Fruit fly (Drosophila melanogaster) whole organism, prepupa: Measurements from ENCODE around the gene skd.
A peak's percentile ranks its signal among the peaks of the same experiment; 100 is the strongest.

Source experiments
- Blimp-1 ChIP-seq: fragments of 200-800 bp; sonication (Bioruptor generic); optimal IDR thresholded peaks from 3 replicates; lab custom pipeline; 2017; ENCODE audit warnings: missing biosample characterization, missing genetic modification characterization, mild to moderate bottlenecking, moderate library complexity, missing genetic modification reagents
- CG10669 ChIP-seq: fragments of 200-800 bp; sonication (Bioruptor generic); optimal IDR thresholded peaks from 3 replicates; lab custom pipeline; 2018; ENCODE audit warnings: missing biosample characterization, mild to moderate bottlenecking, missing genetic modification characterization, moderate library complexity
- CG11762 ChIP-seq: fragments of 200-800 bp; sonication (Bioruptor generic); optimal IDR thresholded peaks from 3 replicates; lab custom pipeline; 2016; ENCODE audit warnings: missing biosample characterization, missing genetic modification characterization; ENCODE audit not compliant: insufficient read depth
- CG15336 ChIP-seq: fragments of 200-800 bp; sonication (Bioruptor generic); IDR thresholded peaks from 2 replicates; pipeline ENCODE4 v1.3.6; 2022; ENCODE audit warnings: missing biosample characterization, missing genetic modification characterization
- CG16779 ChIP-seq: fragments of 200-800 bp; sonication (Bioruptor generic); optimal IDR thresholded peaks from 3 replicates; lab custom pipeline; 2017; ENCODE audit warnings: missing biosample characterization, mild to moderate bottlenecking, missing genetic modification characterization
- CG3032 ChIP-seq: fragments of 200-800 bp; optimal IDR thresholded peaks from 2 replicates; lab custom pipeline; 2019; ENCODE audit warnings: missing biosample characterization, mild to moderate bottlenecking, missing genetic modification characterization, moderate library complexity
- CG32006 ChIP-seq: fragments of 200-800 bp; sonication (Bioruptor generic); optimal IDR thresholded peaks from 3 replicates; lab custom pipeline; 2017; ENCODE audit warnings: missing biosample characterization, mild to moderate bottlenecking, missing genetic modification characterization
- CG3919 ChIP-seq: fragments of 200-800 bp; sonication (Bioruptor generic); optimal IDR thresholded peaks from 3 replicates; lab custom pipeline; 2016; ENCODE audit warnings: missing biosample characterization, missing genetic modification characterization
- CG4318 ChIP-seq: fragments of 200-800 bp; sonication (Bioruptor generic); optimal IDR thresholded peaks from 3 replicates; lab custom pipeline; 2017; ENCODE audit warnings: missing biosample characterization, mild to moderate bottlenecking, missing genetic modification characterization
- CG6163 ChIP-seq: fragments of 200-800 bp; sonication (Bioruptor generic); IDR thresholded peaks from 3 replicates; pipeline ENCODE4 v1.3.6; 2022; ENCODE audit warnings: missing biosample characterization, missing genetic modification characterization
- CG6792 ChIP-seq: fragments of 200-800 bp; sonication (Bioruptor generic); optimal IDR thresholded peaks from 3 replicates; lab custom pipeline; 2016; ENCODE audit warnings: missing biosample characterization, missing genetic modification characterization
- CG6808 ChIP-seq: fragments of 200-800 bp; sonication (Bioruptor generic); optimal IDR thresholded peaks from 3 replicates; lab custom pipeline; 2017; ENCODE audit warnings: missing biosample characterization, missing genetic modification characterization, mild to moderate bottlenecking, moderate library complexity, missing genetic modification reagents
- CG6854 ChIP-seq: fragments of 200-800 bp; sonication (Bioruptor generic); optimal IDR thresholded peaks from 2 replicates; lab custom pipeline; 2017; ENCODE audit warnings: missing biosample characterization, mild to moderate bottlenecking, missing genetic modification characterization
- CG8119 ChIP-seq: fragments of 200-800 bp; sonication (Bioruptor generic); IDR thresholded peaks from 3 replicates; pipeline ENCODE4 v1.3.6; 2022; ENCODE audit warnings: missing biosample characterization, missing genetic modification characterization
- CG9139 ChIP-seq: fragments of 200-800 bp; sonication (Bioruptor generic); optimal IDR thresholded peaks from 3 replicates; lab custom pipeline; 2017; ENCODE audit warnings: missing biosample characterization, mild to moderate bottlenecking, missing genetic modification characterization
- Eip75B ChIP-seq: fragments of 200-800 bp; sonication (Bioruptor generic); optimal IDR thresholded peaks from 3 replicates; lab custom pipeline; 2016; ENCODE audit warnings: missing biosample characterization, missing genetic modification characterization
- Eip78C ChIP-seq: fragments of 200-800 bp; sonication (Bioruptor generic); peaks from one replicate; lab custom pipeline; 2016; ENCODE audit warnings: missing biosample characterization, missing genetic modification characterization
- Ets21C ChIP-seq: fragments of 200-800 bp; sonication (Bioruptor generic); optimal IDR thresholded peaks from 3 replicates; lab custom pipeline; 2016; ENCODE audit warnings: missing biosample characterization, missing genetic modification characterization
- Ets96B ChIP-seq: fragments of 200-800 bp; optimal IDR thresholded peaks from 2 replicates; lab custom pipeline; 2019; ENCODE audit warnings: missing biosample characterization, mild to moderate bottlenecking, missing genetic modification characterization, moderate library complexity
- Hr38 ChIP-seq: sonication (Bioruptor generic); optimal IDR thresholded peaks from 2 replicates; lab custom pipeline; 2016; ENCODE audit warnings: missing biosample characterization, missing genetic modification characterization
- Hr4 ChIP-seq: fragments of 200-800 bp; sonication (Bioruptor generic); optimal IDR thresholded peaks from 3 replicates; lab custom pipeline; 2016; ENCODE audit warnings: missing biosample characterization, missing genetic modification characterization
- Lpt ChIP-seq: fragments of 200-800 bp; sonication (Bioruptor generic); optimal IDR thresholded peaks from 3 replicates; lab custom pipeline; 2016; ENCODE audit warnings: missing biosample characterization, missing genetic modification characterization
- Met ChIP-seq: fragments of 200-800 bp; sonication (Bioruptor generic); optimal IDR thresholded peaks from 3 replicates; lab custom pipeline; 2016; ENCODE audit warnings: missing biosample characterization, missing genetic modification characterization
- Smox ChIP-seq: fragments of 200-800 bp; sonication (Bioruptor generic); optimal IDR thresholded peaks from 3 replicates; lab custom pipeline; 2016; ENCODE audit warnings: missing biosample characterization, missing genetic modification characterization
- Sox14 ChIP-seq: fragments of 200-800 bp; sonication (Bioruptor generic); optimal IDR thresholded peaks from 3 replicates; lab custom pipeline; 2016; ENCODE audit warnings: missing biosample characterization, missing genetic modification characterization
- Sox15 ChIP-seq: fragments of 200-800 bp; sonication (Bioruptor generic); optimal IDR thresholded peaks from 3 replicates; lab custom pipeline; 2016; ENCODE audit warnings: missing biosample characterization, missing genetic modification characterization
- cyc ChIP-seq: fragments of 200-800 bp; sonication (Bioruptor generic); optimal IDR thresholded peaks from 3 replicates; lab custom pipeline; 2016; ENCODE audit warnings: missing biosample characterization, missing genetic modification characterization
- dsx ChIP-seq: fragments of 200-800 bp; optimal IDR thresholded peaks from 3 replicates; lab custom pipeline; 2019; ENCODE audit warnings: missing biosample characterization, mild to moderate bottlenecking, missing genetic modification characterization, moderate library complexity; ENCODE audit not compliant: poor library complexity, severe bottlenecking
- eg ChIP-seq: fragments of 200-800 bp; sonication (Bioruptor generic); IDR thresholded peaks from 3 replicates; pipeline ENCODE4 v1.3.6; 2022; ENCODE audit warnings: missing biosample characterization, missing genetic modification characterization
- fd85E ChIP-seq: fragments of 200-800 bp; sonication (Bioruptor generic); optimal IDR thresholded peaks from 3 replicates; lab custom pipeline; 2016; ENCODE audit warnings: missing biosample characterization, missing genetic modification characterization
- lz ChIP-seq: fragments of 200-800 bp; sonication (Bioruptor generic); optimal IDR thresholded peaks from 3 replicates; lab custom pipeline; 2016; ENCODE audit warnings: missing biosample characterization, missing genetic modification characterization
- net ChIP-seq: fragments of 200-800 bp; sonication (Bioruptor generic); optimal IDR thresholded peaks from 3 replicates; lab custom pipeline; 2016; ENCODE audit warnings: missing biosample characterization, missing genetic modification characterization
- pdm3 ChIP-seq: fragments of 200-800 bp; sonication (Bioruptor generic); optimal IDR thresholded peaks from 3 replicates; lab custom pipeline; 2016; ENCODE audit warnings: missing biosample characterization, missing genetic modification characterization
- salr ChIP-seq, 2 experiments: fragments of 200-800 bp; sonication (Bioruptor generic); optimal IDR thresholded peaks; 3 replicates each; lab custom pipeline; 2016 to 2018; ENCODE audit warnings: missing biosample characterization in 2 of 2, missing genetic modification characterization in 2 of 2, mild to moderate bottlenecking in 1 of 2
- spab ChIP-seq: fragments of 200-800 bp; sonication (Bioruptor generic); optimal IDR thresholded peaks from 2 replicates; lab custom pipeline; 2017; ENCODE audit warnings: missing biosample characterization, mild to moderate bottlenecking, missing genetic modification characterization, missing genetic modification reagents
- ss ChIP-seq, 2 experiments: fragments of 200-800 bp; sonication (Bioruptor generic); optimal IDR thresholded peaks; 2 replicates in 1 of 2; 3 replicates in 1 of 2; lab custom pipeline; 2017 to 2018; ENCODE audit warnings: mild to moderate bottlenecking in 2 of 2, missing biosample characterization in 2 of 2, missing genetic modification characterization in 2 of 2, moderate library complexity in 1 of 2
- svp ChIP-seq: fragments of 200-800 bp; sonication (Bioruptor generic); peaks from one replicate; lab custom pipeline; 2016; ENCODE audit warnings: missing biosample characterization, missing genetic modification characterization
- topi ChIP-seq: fragments of 200-800 bp; sonication (Bioruptor generic); optimal IDR thresholded peaks from 3 replicates; lab custom pipeline; 2016; ENCODE audit warnings: missing biosample characterization, missing genetic modification characterization
- vri ChIP-seq: fragments of 200-800 bp; sonication (Bioruptor generic); optimal IDR thresholded peaks from 3 replicates; lab custom pipeline; 2016; ENCODE audit warnings: missing biosample characterization, mild to moderate bottlenecking, missing genetic modification characterization

Gene skd

dm6 chr3L:21027657-21028255, 522 bp upstream of the skd start, which contains the start of gene Pdss2 (continued):
- TF ChIP-seq CG6792 (GFP tag; lab: Kevin White, UChicago) (peak; percentile 28), CG3032 (tag; lab: Kevin White, UChicago) (peak; percentile 62), fd85E (no peak), topi (GFP tag; lab: Kevin White, UChicago) (peak; percentile 42), CG9139 (GFP tag; lab: Kevin White, UChicago) (peak; percentile 49), cyc (peak; percentile 73), ss (GFP tag; optimal IDR thresholded peaks at IDR 0.05; lab: Kevin White, UChicago) (peak; percentile 42 to 69), Sox14 (GFP tag; lab: Kevin White, UChicago) (peak; percentile 59), CG32006 (GFP tag; lab: Kevin White, UChicago) (peak; percentile 66), Met (GFP tag; lab: Kevin White, UChicago) (peak; percentile 60), Smox (GFP tag; lab: Kevin White, UChicago) (peak; percentile 53), CG11762 (GFP tag; lab: Kevin White, UChicago) (peak; percentile 43), CG10669 (GFP tag; lab: Kevin White, UChicago) (peak; percentile 30), Sox15 (GFP tag; lab: Kevin White, UChicago) (peak; percentile 44), CG6808 (GFP tag; lab: Kevin White, UChicago) (peak; percentile 30), spab (GFP tag; lab: Kevin White, UChicago) (no peak), Eip78C (GFP tag; lab: Kevin White, UChicago) (peak; percentile 83), CG4318 (peak; percentile 56), Blimp-1 (GFP tag; lab: Kevin White, UChicago) (peak; percentile 92), Lpt (peak; percentile 37), CG8119 (GFP tag; lab: Robert Waterston, UW) (peak; percentile 45; the same call in 2 of the 3 replicates), net (peak; percentile 68)
- TF ChIP-seq, all 60 proteins: peak for 53

dm6 chr3L:21026025-21026916, 963 bp downstream of the skd start:
- peak; percentile 13 for TF ChIP-seq CG9139 (GFP tag; lab: Kevin White, UChicago)
- TF ChIP-seq CG32006 (GFP tag; lab: Kevin White, UChicago): peak; percentile 58
- TF ChIP-seq CG6854 (GFP tag; lab: Kevin White, UChicago): peak; percentile 27
- TF ChIP-seq Met (GFP tag; lab: Kevin White, UChicago): peak; percentile 25
- TF ChIP-seq vri (GFP tag; lab: Kevin White, UChicago): no peak
- no peak for TF ChIP-seq lz (GFP tag; lab: Kevin White, UChicago)
- no peak for TF ChIP-seq CG8119 (GFP tag; lab: Robert Waterston, UW)
- no peak for TF ChIP-seq pdm3 (GFP tag; lab: Kevin White, UChicago)
- TF ChIP-seq dsx (GFP tag; lab: Kevin White, UChicago): peak; percentile 16
- TF ChIP-seq CG16779 (tag; lab: Kevin White, UChicago): peak; percentile 23
- TF ChIP-seq Lpt: peak; percentile 25
- TF ChIP-seq Hr4 (GFP tag; lab: Kevin White, UChicago): peak; percentile 31
- peak; percentile 52 for TF ChIP-seq CG15336
- peak; percentile 6 for TF ChIP-seq CG6792 (GFP tag; lab: Kevin White, UChicago)
- TF ChIP-seq Ets96B (tag; lab: Kevin White, UChicago): peak; percentile 15
- TF ChIP-seq Eip75B (GFP tag; lab: Kevin White, UChicago): peak; percentile 17
- TF ChIP-seq CG6808 (GFP tag; lab: Kevin White, UChicago): peak; percentile 25
- TF ChIP-seq Eip78C (GFP tag; lab: Kevin White, UChicago): peak; percentile 71
- no peak for TF ChIP-seq Hr38
- TF ChIP-seq ss (GFP tag; optimal IDR thresholded peaks at IDR 0.05; lab: Kevin White, UChicago): peak; percentile 17 to 33
- TF ChIP-seq eg (GFP tag; lab: Robert Waterston, UW): peak; percentile 60
- TF ChIP-seq Sox14 (GFP tag; lab: Kevin White, UChicago): peak; percentile 29
- peak; percentile 82 for TF ChIP-seq svp (GFP tag; lab: Kevin White, UChicago)
- TF ChIP-seq Ets21C (GFP tag; lab: Kevin White, UChicago): no peak
- peak; percentile 79 for TF ChIP-seq CG6163 (GFP tag; lab: Robert Waterston, UW)
- TF ChIP-seq CG11762 (GFP tag; lab: Kevin White, UChicago): no peak
- TF ChIP-seq CG3919 (GFP tag; lab: Kevin White, UChicago): peak; percentile 31
- peak; percentile 23 to 38 for TF ChIP-seq salr (GFP tag; optimal IDR thresholded peaks at IDR 0.05; lab: Kevin White, UChicago)
- TF ChIP-seq, all 60 proteins: peak for 21
